Fruit fly (Drosophila melanogaster) S2 (cell line): Measurements from ENCODE around the gene Polr2D.

Experiments used
- CG8478 ChIP-seq: fragments of >200 bp; optimal IDR thresholded peaks from 2 replicates; lab custom pipeline; 2018
- CTCF ChIP-seq, 2 experiments: fragments of >200 bp; optimal IDR thresholded peaks; 2 replicates each; lab custom pipeline; 2018

DNA sequence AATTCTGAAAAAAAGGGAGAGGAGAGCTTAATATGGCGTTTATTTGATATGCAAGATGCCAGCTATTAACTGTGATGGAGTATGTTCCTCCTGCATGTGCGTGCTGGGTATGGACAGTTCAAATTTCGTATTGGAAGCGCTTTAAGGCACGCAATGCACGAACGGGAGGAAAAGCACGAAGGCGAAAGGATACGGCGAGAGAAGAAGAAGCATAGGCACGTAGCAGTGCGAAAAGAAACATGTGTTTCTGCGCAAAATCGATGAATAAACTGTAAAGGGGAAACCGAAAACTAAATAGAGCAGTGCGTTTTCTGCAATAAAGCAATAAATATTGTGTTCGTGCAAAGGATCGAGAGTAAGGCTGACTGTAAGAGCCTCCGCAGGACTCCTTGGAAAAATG is 39.4 kb downstream of the Polr2D start, which contains the start of gene CG14314:
- TF ChIP-seq CTCF (optimal IDR thresholded peaks at IDR 0.05; lab: Kevin White, UChicago) (no peak), CG8478 (lab: Kevin White, UChicago) (no peak)
